ENCODE assay signal across 1 fruit fly cellular context in genomic region chr3R:5097866-5098484, dm6.
TF ChIP-seq lines count a peak whose summit lies in the region.

No protein-coding gene starts in this region.

TF ChIP-seq in whole organism, embryonic, 481 proteins besides CTCF, POLR2A, EP300 and RAD21 (continued from another document and continues in another):
- TF ChIP-seq nerfin-2 (GFP tag; IDR thresholded peaks at IDR 0.05; lab: Robert Waterston, UW; ENCODE audit: partially characterized antibody) (no peak), Gug (GFP tag; IDR thresholded peaks at IDR 0.05; lab: Robert Waterston, UW) (no peak), CG2678 (tag; optimal IDR thresholded peaks at IDR 0.05; lab: Kevin White, UChicago) (no peak), CG16779 (GFP tag; IDR thresholded peaks at IDR 0.05; lab: Robert Waterston, UW) (no peak), crol (GFP tag; IDR thresholded peaks at IDR 0.05; lab: Robert Waterston, UW) (peak; percentile 88), CG17568 (GFP tag; optimal IDR thresholded peaks at IDR 0.05; lab: Kevin White, UChicago) (no peak), Xbp1 (GFP tag; optimal IDR thresholded peaks at IDR 0.05; lab: Kevin White, UChicago) (no peak), pum (GFP tag; optimal IDR thresholded peaks at IDR 0.05; lab: Kevin White, UChicago) (no peak), slbo (GFP tag; IDR thresholded peaks at IDR 0.05; lab: Robert Waterston, UW) (no peak), Fer1 (GFP tag; optimal IDR thresholded peaks at IDR 0.05; lab: Kevin White, UChicago) (no peak), CG6272 (GFP tag; IDR thresholded peaks at IDR 0.05; lab: Robert Waterston, UW) (no peak), PHDP (tag; optimal IDR thresholded peaks at IDR 0.05; lab: Kevin White, UChicago) (no peak), CG12391 (tag; optimal IDR thresholded peaks at IDR 0.05; lab: Kevin White, UChicago) (peak; percentile 15), Dip2 (GFP tag; IDR thresholded peaks at IDR 0.05; lab: Robert Waterston, UW) (no peak), zen (tag; optimal IDR thresholded peaks at IDR 0.05; lab: Kevin White, UChicago) (no peak), ara (GFP tag; IDR thresholded peaks at IDR 0.05; lab: Robert Waterston, UW) (no peak), trem (tag; optimal IDR thresholded peaks at IDR 0.05; lab: Kevin White, UChicago) (no peak), CG2875 (GFP tag; optimal IDR thresholded peaks at IDR 0.05; lab: Kevin White, UChicago) (no peak), Fer2 (tag; optimal IDR thresholded peaks at IDR 0.05; lab: Kevin White, UChicago) (no peak), CG34422 (GFP tag; IDR thresholded peaks at IDR 0.05; lab: Robert Waterston, UW) (no peak), D19A (tag; optimal IDR thresholded peaks at IDR 0.05; lab: Kevin White, UChicago) (no peak), CG2712 (tag; optimal IDR thresholded peaks at IDR 0.05; lab: Kevin White, UChicago) (peak; percentile 19), Drgx (GFP tag; IDR thresholded peaks at IDR 0.05; lab: Robert Waterston, UW) (no peak), BEAF-32 (GFP tag; optimal IDR thresholded peaks at IDR 0.05; lab: Kevin White, UChicago) (no peak), CG12071 (GFP tag; optimal IDR thresholded peaks at IDR 0.05; lab: Kevin White, UChicago) (no peak), onecut (GFP tag; IDR thresholded peaks at IDR 0.05; lab: Robert Waterston, UW) (no peak), grn (GFP tag; optimal IDR thresholded peaks at IDR 0.05; lab: Kevin White, UChicago) (peak; percentile 70), Mad (GFP tag; optimal IDR thresholded peaks at IDR 0.05; lab: Kevin White, UChicago) (no peak), D (optimal IDR thresholded peaks at IDR 0.05; lab: Kevin White, UChicago) (no peak), D (GFP tag; optimal IDR thresholded peaks at IDR 0.05; lab: Kevin White, UChicago) (peak; percentile 38), CG12744 (GFP tag; optimal IDR thresholded peaks at IDR 0.05; lab: Kevin White, UChicago) (no peak), CG5180 (GFP tag; optimal IDR thresholded peaks at IDR 0.05; lab: Kevin White, UChicago) (no peak), CG14860 (GFP tag; IDR thresholded peaks at IDR 0.05; lab: Robert Waterston, UW; ENCODE audit: partially characterized antibody) (no peak), CG43689 (GFP tag; IDR thresholded peaks at IDR 0.05; lab: Robert Waterston, UW) (no peak), salm (tag; optimal IDR thresholded peaks at IDR 0.05; lab: Kevin White, UChicago) (no peak), oc (tag; optimal IDR thresholded peaks at IDR 0.05; lab: Kevin White, UChicago) (peak; percentile 42), CG11247 (GFP tag; IDR thresholded peaks at IDR 0.05; lab: Robert Waterston, UW) (no peak), Dll (GFP tag; IDR thresholded peaks at IDR 0.05; lab: Robert Waterston, UW; ENCODE audit: partially characterized antibody) (no peak), CG15479 (GFP tag; optimal IDR thresholded peaks at IDR 0.05; lab: Kevin White, UChicago) (peak; percentile 51), CG9797 (GFP tag; optimal IDR thresholded peaks at IDR 0.05; lab: Kevin White, UChicago) (no peak), nom (GFP tag; optimal IDR thresholded peaks at IDR 0.05; lab: Kevin White, UChicago) (no peak), YL-1 (GFP tag; optimal IDR thresholded peaks at IDR 0.05; lab: Kevin White, UChicago) (no peak), Oaz (GFP tag; IDR thresholded peaks at IDR 0.05; lab: Robert Waterston, UW) (no peak), eve (GFP tag; optimal IDR thresholded peaks at IDR 0.05; lab: Kevin White, UChicago) (peak in 1 of 2 experiments; percentile 19), B-H1 (GFP tag; IDR thresholded peaks at IDR 0.05; lab: Robert Waterston, UW) (no peak), az2 (GFP tag; optimal IDR thresholded peaks at IDR 0.05; lab: Kevin White, UChicago) (peak; percentile 4), cad (GFP tag; optimal IDR thresholded peaks at IDR 0.05; lab: Kevin White, UChicago) (no peak), tin (GFP tag; optimal IDR thresholded peaks at IDR 0.05; lab: Kevin White, UChicago) (no peak), CG2199 (GFP tag; IDR thresholded peaks at IDR 0.05; lab: Robert Waterston, UW) (peak; percentile 75; the same call in 1 of the 3 replicates), jing (GFP tag; optimal IDR thresholded peaks at IDR 0.05; lab: Kevin White, UChicago) (no peak), hth (optimal IDR thresholded peaks at IDR 0.05; lab: Kevin White, UChicago) (no peak), Hand (GFP tag; optimal IDR thresholded peaks at IDR 0.05; lab: Kevin White, UChicago) (no peak), Trl (optimal IDR thresholded peaks at IDR 0.05; lab: Kevin White, UChicago) (no peak), Trl (GFP tag; optimal IDR thresholded peaks at IDR 0.05; lab: Kevin White, UChicago) (no peak), CG17612 (GFP tag; IDR thresholded peaks at IDR 0.05; lab: Robert Waterston, UW) (no peak), CG11456 (GFP tag; IDR thresholded peaks at IDR 0.05; lab: Robert Waterston, UW) (no peak), CG8478 (optimal IDR thresholded peaks at IDR 0.05; lab: Kevin White, UChicago) (no peak), Atf6 (GFP tag; IDR thresholded peaks at IDR 0.05; lab: Robert Waterston, UW) (no peak), CG7357 (GFP tag; IDR thresholded peaks at IDR 0.05; lab: Robert Waterston, UW) (no peak), NC2α (GFP tag; optimal IDR thresholded peaks at IDR 0.05; lab: Kevin White, UChicago) (no peak), CG10274 (GFP tag; optimal IDR thresholded peaks at IDR 0.05; lab: Kevin White, UChicago) (no peak), CG6813 (GFP tag; optimal IDR thresholded peaks at IDR 0.05; lab: Kevin White, UChicago) (no peak), Hr51 (GFP tag; optimal IDR thresholded peaks at IDR 0.05; lab: Kevin White, UChicago) (no peak), row (GFP tag; IDR thresholded peaks at IDR 0.05; lab: Robert Waterston, UW) (no peak), CG15011 (GFP tag; optimal IDR thresholded peaks at IDR 0.05; lab: Kevin White, UChicago) (no peak), Lim3 (GFP tag; IDR thresholded peaks at IDR 0.05; lab: Robert Waterston, UW) (no peak), CG6765 (GFP tag; optimal IDR thresholded peaks at IDR 0.05; lab: Kevin White, UChicago) (no peak), CG32532 (GFP tag; IDR thresholded peaks at IDR 0.05; lab: Robert Waterston, UW) (no peak), h (optimal IDR thresholded peaks at IDR 0.05; lab: Kevin White, UChicago) (no peak), CG8290 (GFP tag; optimal IDR thresholded peaks at IDR 0.05; lab: Kevin White, UChicago) (no peak), CG8290 (tag; optimal IDR thresholded peaks at IDR 0.05; lab: Kevin White, UChicago) (no peak), tll (GFP tag; optimal IDR thresholded peaks at IDR 0.05; lab: Kevin White, UChicago) (peak in 1 of 2 experiments; percentile 3), scrt (GFP tag; optimal IDR thresholded peaks at IDR 0.05; lab: Kevin White, UChicago) (no peak), Camta (GFP tag; optimal IDR thresholded peaks at IDR 0.05; lab: Kevin White, UChicago) (no peak), CG13775 (GFP tag; optimal IDR thresholded peaks at IDR 0.05; lab: Kevin White, UChicago) (no peak), Max (GFP tag; optimal IDR thresholded peaks at IDR 0.05; lab: Kevin White, UChicago) (no peak), pros (GFP tag; optimal IDR thresholded peaks at IDR 0.05; lab: Kevin White, UChicago) (peak; percentile 55), cg (GFP tag; optimal IDR thresholded peaks at IDR 0.05; lab: Kevin White, UChicago) (peak; percentile 5), mld (GFP tag; IDR thresholded peaks at IDR 0.05; lab: Robert Waterston, UW; ENCODE audit: partially characterized antibody) (no peak), CG7556 (GFP tag; optimal IDR thresholded peaks at IDR 0.05; lab: Kevin White, UChicago) (no peak), CG34376 (GFP tag; optimal IDR thresholded peaks at IDR 0.05; lab: Kevin White, UChicago) (no peak), CG4707 (GFP tag; optimal IDR thresholded peaks at IDR 0.05; lab: Kevin White, UChicago) (no peak), seq (GFP tag; IDR thresholded peaks at IDR 0.05; lab: Robert Waterston, UW) (no peak), gce (GFP tag; IDR thresholded peaks at IDR 0.05; lab: Robert Waterston, UW) (no peak), CG6689 (GFP tag; IDR thresholded peaks at IDR 0.05; lab: Robert Waterston, UW) (no peak), sqz (GFP tag; optimal IDR thresholded peaks at IDR 0.05; lab: Kevin White, UChicago) (no peak), jigr1 (GFP tag; IDR thresholded peaks at IDR 0.05; lab: Robert Waterston, UW) (no peak), CG6791 (GFP tag; IDR thresholded peaks at IDR 0.05; lab: Robert Waterston, UW; ENCODE audit: partially characterized antibody) (no peak), ind (GFP tag; optimal IDR thresholded peaks at IDR 0.05; lab: Kevin White, UChicago) (no peak), Sin3A (optimal IDR thresholded peaks at IDR 0.05; lab: Kevin White, UChicago) (no peak), Poxn (GFP tag; IDR thresholded peaks at IDR 0.05; lab: Robert Waterston, UW) (no peak), chn (GFP tag; optimal IDR thresholded peaks at IDR 0.05; lab: Kevin White, UChicago) (peak; percentile 1), Sox100B (GFP tag; optimal IDR thresholded peaks at IDR 0.05; lab: Kevin White, UChicago) (no peak), vvl (GFP tag; IDR thresholded peaks at IDR 0.05; lab: Robert Waterston, UW) (no peak), Spps (tag; optimal IDR thresholded peaks at IDR 0.05; lab: Kevin White, UChicago) (no peak), CG13624 (GFP tag; optimal IDR thresholded peaks at IDR 0.05; lab: Kevin White, UChicago) (no peak), CG15601 (tag; optimal IDR thresholded peaks at IDR 0.05; lab: Kevin White, UChicago) (no peak), hbn (GFP tag; IDR thresholded peaks at IDR 0.05; lab: Robert Waterston, UW; ENCODE audit: partially characterized antibody) (no peak), CG11560 (tag; IDR thresholded peaks at IDR 0.05; lab: Robert Waterston, UW) (no peak), z (GFP tag; IDR thresholded peaks at IDR 0.05; lab: Robert Waterston, UW) (no peak), zf30C (GFP tag; optimal IDR thresholded peaks at IDR 0.05; lab: Kevin White, UChicago) (peak; percentile 74), peb (GFP tag; IDR thresholded peaks at IDR 0.05; lab: Robert Waterston, UW) (no peak), CG16813 (GFP tag; IDR thresholded peaks at IDR 0.05; lab: Robert Waterston, UW; ENCODE audit: partially characterized antibody) (no peak), MTF-1 (GFP tag; optimal IDR thresholded peaks at IDR 0.05; lab: Kevin White, UChicago; ENCODE audit: borderline replicate concordance) (no peak), stwl (tag; optimal IDR thresholded peaks at IDR 0.05; lab: Kevin White, UChicago) (no peak), CG7786 (GFP tag; optimal IDR thresholded peaks at IDR 0.05; lab: Kevin White, UChicago) (no peak), Adf1 (GFP tag; IDR thresholded peaks at IDR 0.05; lab: Robert Waterston, UW) (no peak), CG2120 (GFP tag; optimal IDR thresholded peaks at IDR 0.05; lab: Kevin White, UChicago) (no peak), fd102C (GFP tag; optimal IDR thresholded peaks at IDR 0.05; lab: Kevin White, UChicago) (no peak), phol (tag; optimal IDR thresholded peaks at IDR 0.05; lab: Kevin White, UChicago) (no peak), dpn (GFP tag; optimal IDR thresholded peaks at IDR 0.05; lab: Kevin White, UChicago) (no peak), twi (tag; optimal IDR thresholded peaks at IDR 0.05; lab: Kevin White, UChicago) (peak; percentile 79), eyg (GFP tag; optimal IDR thresholded peaks at IDR 0.05; lab: Kevin White, UChicago) (no peak), mam (GFP tag; optimal IDR thresholded peaks at IDR 0.05; lab: Kevin White, UChicago) (no peak), Oli (tag; optimal IDR thresholded peaks at IDR 0.05; lab: Kevin White, UChicago) (no peak), D19B (GFP tag; optimal IDR thresholded peaks at IDR 0.05; lab: Kevin White, UChicago) (no peak), E2f2 (GFP tag; IDR thresholded peaks at IDR 0.05; lab: Robert Waterston, UW) (no peak), Dbx (GFP tag; IDR thresholded peaks at IDR 0.05; lab: Robert Waterston, UW) (no peak), fd64A (GFP tag; optimal IDR thresholded peaks at IDR 0.05; lab: Kevin White, UChicago) (no peak), HLH3B (GFP tag; IDR thresholded peaks at IDR 0.05; lab: Robert Waterston, UW) (no peak), luna (GFP tag; optimal IDR thresholded peaks at IDR 0.05; lab: Kevin White, UChicago) (no peak), sim (GFP tag; IDR thresholded peaks at IDR 0.05; lab: Robert Waterston, UW) (no peak), CG9876 (GFP tag; optimal IDR thresholded peaks at IDR 0.05; lab: Kevin White, UChicago) (no peak), CG4282 (GFP tag; optimal IDR thresholded peaks at IDR 0.05; lab: Kevin White, UChicago) (no peak), kni (GFP tag; optimal IDR thresholded peaks at IDR 0.05; lab: Kevin White, UChicago) (peak; percentile 60), kay (GFP tag; optimal IDR thresholded peaks at IDR 0.05; lab: Kevin White, UChicago) (peak; percentile 31), abd-A (tag; optimal IDR thresholded peaks at IDR 0.05; lab: Kevin White, UChicago) (no peak), wor (GFP tag; IDR thresholded peaks at IDR 0.05; lab: Robert Waterston, UW) (no peak), CG6683 (GFP tag; optimal IDR thresholded peaks at IDR 0.05; lab: Kevin White, UChicago) (no peak), Antp (GFP tag; optimal IDR thresholded peaks at IDR 0.05; lab: Kevin White, UChicago) (no peak), CG13424 (tag; optimal IDR thresholded peaks at IDR 0.05; lab: Kevin White, UChicago) (no peak), CG7271 (tag; optimal IDR thresholded peaks at IDR 0.05; lab: Kevin White, UChicago) (no peak), pfk (GFP tag; optimal IDR thresholded peaks at IDR 0.05; lab: Kevin White, UChicago) (peak; percentile 39), CG9215 (GFP tag; IDR thresholded peaks at IDR 0.05; lab: Robert Waterston, UW) (no peak), Opbp (GFP tag; IDR thresholded peaks at IDR 0.05; lab: Robert Waterston, UW; ENCODE audit: partially characterized antibody) (no peak), CG6254 (GFP tag; optimal IDR thresholded peaks at IDR 0.05; lab: Kevin White, UChicago) (no peak), gt (GFP tag; IDR thresholded peaks at IDR 0.05; lab: Robert Waterston, UW) (no peak), croc (GFP tag; conservative IDR thresholded peaks at IDR 0.05; lab: Robert Waterston, UW) (no peak), CG12236 (GFP tag; optimal IDR thresholded peaks at IDR 0.05; lab: Kevin White, UChicago) (no peak), CG3407 (GFP tag; optimal IDR thresholded peaks at IDR 0.05; lab: Kevin White, UChicago) (no peak), Nf-YB (GFP tag; optimal IDR thresholded peaks at IDR 0.05; lab: Kevin White, UChicago) (no peak), CG3838 (GFP tag; optimal IDR thresholded peaks at IDR 0.05; lab: Kevin White, UChicago) (no peak)
